Fruit fly (Drosophila melanogaster): ENCODE measurements around the gene U2af38.

U2af38 gene

DNA sequence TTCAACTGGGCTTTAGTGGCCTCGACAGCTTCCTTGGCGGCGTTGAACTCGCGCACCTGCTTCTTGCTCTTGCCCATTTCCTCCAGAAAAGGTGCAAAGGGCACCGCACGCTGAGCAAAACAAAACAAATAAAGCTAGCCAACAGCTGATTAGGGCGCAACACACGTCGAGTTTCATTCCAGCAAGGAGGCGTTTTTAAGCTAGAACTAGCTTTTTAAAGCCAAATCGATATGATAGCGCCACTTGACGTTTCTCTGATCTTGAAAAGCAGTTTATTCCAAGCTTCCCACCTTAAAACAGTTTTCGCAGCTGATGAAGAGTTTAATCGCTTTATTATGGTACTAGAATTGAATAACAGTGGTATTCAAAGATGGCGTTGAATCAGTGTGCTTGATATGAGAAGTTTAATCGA lies 11.4 kb downstream of the U2af38 start, which contains the start of gene CG11601 (continued):
- TF ChIP-seq nmo (GFP tag; optimal IDR thresholded peaks at IDR 0.05), result peak; percentile 63
- TF ChIP-seq CG5245 (GFP tag; optimal IDR thresholded peaks at IDR 0.05), result no peak
- no peak for TF ChIP-seq tin (GFP tag; optimal IDR thresholded peaks at IDR 0.05)
- no peak for TF ChIP-seq CG31388 (GFP tag; optimal IDR thresholded peaks at IDR 0.05)
- no peak for TF ChIP-seq trh (GFP tag; optimal IDR thresholded peaks at IDR 0.05)
- TF ChIP-seq Six4 (GFP tag; optimal IDR thresholded peaks at IDR 0.05), result no peak
- peak; percentile 15 for TF ChIP-seq CG30020 (tag; optimal IDR thresholded peaks at IDR 0.05)
- peak; percentile 79 for TF ChIP-seq phol (tag; optimal IDR thresholded peaks at IDR 0.05)
- TF ChIP-seq CG2199 (GFP tag; IDR thresholded peaks at IDR 0.05), result no peak
- peak; percentile 37 for TF ChIP-seq exex (tag; optimal IDR thresholded peaks at IDR 0.05)
- TF ChIP-seq CG1603 (tag; optimal IDR thresholded peaks at IDR 0.05), result peak; percentile 62
- TF ChIP-seq CG17829 (tag; optimal IDR thresholded peaks at IDR 0.05), result peak; percentile 34
- no peak for TF ChIP-seq br (optimal IDR thresholded peaks at IDR 0.05)
- no peak for TF ChIP-seq Atf-2 (GFP tag; optimal IDR thresholded peaks at IDR 0.05)
- TF ChIP-seq CG33557 (GFP tag; optimal IDR thresholded peaks at IDR 0.05), result no peak
- TF ChIP-seq dmrt11E (tag; optimal IDR thresholded peaks at IDR 0.05), result peak; percentile 1
- no peak for TF ChIP-seq tx (GFP tag; optimal IDR thresholded peaks at IDR 0.05)
- TF ChIP-seq pfk (GFP tag; optimal IDR thresholded peaks at IDR 0.05), result no peak
- TF ChIP-seq CTCF (GFP tag; optimal IDR thresholded peaks at IDR 0.05), result peak; percentile 80
- no peak for TF ChIP-seq CG34224 (GFP tag; IDR thresholded peaks at IDR 0.05; ENCODE audit: partially characterized antibody)
- no peak for TF ChIP-seq croc (GFP tag; conservative IDR thresholded peaks at IDR 0.05)
- no peak for TF ChIP-seq Nf-YA (GFP tag; IDR thresholded peaks at IDR 0.05)
- TF ChIP-seq CG13424 (tag; optimal IDR thresholded peaks at IDR 0.05), result peak; percentile 58
- TF ChIP-seq chinmo (GFP tag; IDR thresholded peaks at IDR 0.05; ENCODE audit: partially characterized antibody), result no peak
- TF ChIP-seq NC2α (GFP tag; optimal IDR thresholded peaks at IDR 0.05), result no peak
- TF ChIP-seq Max (GFP tag; optimal IDR thresholded peaks at IDR 0.05), result no peak
- no peak for TF ChIP-seq schlank (tag; optimal IDR thresholded peaks at IDR 0.05)
- no peak for TF ChIP-seq Bdp1 (GFP tag; optimal IDR thresholded peaks at IDR 0.05)
- TF ChIP-seq HLH54F (GFP tag; optimal IDR thresholded peaks at IDR 0.05), result peak; percentile 34
- no peak for TF ChIP-seq fd96Cb (tag; optimal IDR thresholded peaks at IDR 0.05)
- peak; percentile 84 for TF ChIP-seq nom (GFP tag; optimal IDR thresholded peaks at IDR 0.05)
- TF ChIP-seq Optix (GFP tag; IDR thresholded peaks at IDR 0.05), result no peak
- TF ChIP-seq gfzf (GFP tag; optimal IDR thresholded peaks at IDR 0.05), result peak; percentile 58
- TF ChIP-seq CG7372 (GFP tag; IDR thresholded peaks at IDR 0.05), result no peak
- peak; percentile 19 for TF ChIP-seq chn (GFP tag; optimal IDR thresholded peaks at IDR 0.05)
- TF ChIP-seq CG4854 (GFP tag; optimal IDR thresholded peaks at IDR 0.05), result no peak
- TF ChIP-seq E2f1 (GFP tag; IDR thresholded peaks at IDR 0.05), result no peak
- no peak for TF ChIP-seq chm (GFP tag; IDR thresholded peaks at IDR 0.05)
- TF ChIP-seq CG17361 (GFP tag; IDR thresholded peaks at IDR 0.05), result peak; percentile 59; the same call in 1 of the 3 replicates
- TF ChIP-seq gem (tag; optimal IDR thresholded peaks at IDR 0.05), result no peak
- no peak for TF ChIP-seq CG43689 (GFP tag; IDR thresholded peaks at IDR 0.05)
- no peak for TF ChIP-seq peb (GFP tag; IDR thresholded peaks at IDR 0.05)
- TF ChIP-seq jumu (GFP tag; optimal IDR thresholded peaks at IDR 0.05), result no peak
- TF ChIP-seq btn (GFP tag; optimal IDR thresholded peaks at IDR 0.05), result no peak
- TF ChIP-seq HmgD (GFP tag; optimal IDR thresholded peaks at IDR 0.05), result no peak
- TF ChIP-seq E2f2 (GFP tag; IDR thresholded peaks at IDR 0.05), result peak; percentile 72
- peak; percentile 52; the same call in 1 of the 2 replicates for TF ChIP-seq Xrp1 (GFP tag; IDR thresholded peaks at IDR 0.05)
- TF ChIP-seq CG17802 (tag; optimal IDR thresholded peaks at IDR 0.05), result peak; percentile 15
- TF ChIP-seq GATAe (GFP tag; conservative IDR thresholded peaks at IDR 0.05), result no peak
- peak; percentile 43; the same call in 1 of the 2 replicates for TF ChIP-seq CG3847 (GFP tag; IDR thresholded peaks at IDR 0.05)
- TF ChIP-seq CG32532 (GFP tag; IDR thresholded peaks at IDR 0.05), result 0 out of 2 replicates have a peak, but pooled peaks have one; percentile 37
- TF ChIP-seq ewg (GFP tag; optimal IDR thresholded peaks at IDR 0.05), result no peak
- TF ChIP-seq CG11560 (tag; IDR thresholded peaks at IDR 0.05), result no peak
